Worm (Caenorhabditis elegans) whole organism, early embryonic: ENCODE results near the gene C17A2.2.

Experiments used
- F13C5.2 ChIP-seq: sonication (generic microtip); optimal IDR thresholded peaks from 2 replicates; lab custom pipeline; 2017; ENCODE audit warnings: mild to moderate bottlenecking, missing genetic modification characterization, inconsistent platforms, missing compliant biosample characterization
- aly-1 ChIP-seq: sonication (generic microtip); optimal IDR thresholded peaks from 2 replicates; lab custom pipeline; 2016; ENCODE audit warnings: missing genetic modification characterization, missing compliant biosample characterization
- ama-1 ChIP-seq: fragments of 150-350 bp; optimal IDR thresholded peaks from 2 replicates; lab custom pipeline; 2014
- ceh-13 ChIP-seq: fragments of 200-800 bp; sonication (Bioruptor generic); optimal IDR thresholded peaks from 2 replicates; lab custom pipeline; 2018; ENCODE audit warnings: mild to moderate bottlenecking, missing genetic modification characterization, missing compliant biosample characterization
- ceh-36 ChIP-seq: sonication (generic microtip); optimal IDR thresholded peaks from 2 replicates; lab custom pipeline; 2016; ENCODE audit warnings: missing genetic modification characterization, inconsistent platforms, missing compliant biosample characterization
- ets-7 ChIP-seq: sonication (generic microtip); optimal IDR thresholded peaks from 2 replicates; lab custom pipeline; 2016; ENCODE audit warnings: missing genotype, missing genetic modification characterization, missing compliant biosample characterization
- flt-1 ChIP-seq: fragments of 200-800 bp; sonication (Bioruptor generic); IDR thresholded peaks from 2 replicates; pipeline ENCODE4 v1.3.6; 2022; ENCODE audit warnings: missing genetic modification characterization, missing compliant biosample characterization
- hmbx-1 ChIP-seq: sonication (generic microtip); optimal IDR thresholded peaks from 2 replicates; lab custom pipeline; 2016; ENCODE audit warnings: mild to moderate bottlenecking, missing genetic modification characterization, missing compliant biosample characterization
- hmg-4 ChIP-seq: fragments of 200-800 bp; sonication (Bioruptor generic); optimal IDR thresholded peaks from 2 replicates; lab custom pipeline; 2018; ENCODE audit warnings: mild to moderate bottlenecking, missing genetic modification characterization, missing compliant biosample characterization
- hnd-1 ChIP-seq: sonication (generic microtip); optimal IDR thresholded peaks from 2 replicates; lab custom pipeline; 2016; ENCODE audit warnings: missing genetic modification characterization, missing compliant biosample characterization
- pes-1 ChIP-seq: fragments of 200-800 bp; sonication (Bioruptor generic); IDR thresholded peaks from 2 replicates; pipeline ENCODE4 v1.3.6; 2022; ENCODE audit warnings: missing genetic modification reagents, missing genetic modification characterization, missing compliant biosample characterization
- scrt-1 ChIP-seq: fragments of 200-800 bp; sonication (Bioruptor generic); IDR thresholded peaks from 2 replicates; pipeline ENCODE4 v1.3.6; 2022; ENCODE audit warnings: missing genetic modification characterization, missing compliant biosample characterization
- sea-1 ChIP-seq: fragments of 200-800 bp; sonication (Bioruptor generic); conservative IDR thresholded peaks from 2 replicates; pipeline ENCODE4 v1.3.6; 2022; ENCODE audit warnings: missing genetic modification characterization, missing compliant biosample characterization
- tbx-11 ChIP-seq: fragments of 200-800 bp; sonication (Bioruptor generic); IDR thresholded peaks from 2 replicates; pipeline ENCODE4 v1.3.6; 2022; ENCODE audit warnings: missing genetic modification characterization, missing compliant biosample characterization
- tbx-37 ChIP-seq: fragments of 200-800 bp; sonication (Bioruptor generic); conservative IDR thresholded peaks from 2 replicates; pipeline ENCODE4 v1.3.6; 2022; ENCODE audit warnings: missing genetic modification reagents, missing genetic modification characterization, missing compliant biosample characterization
- tra-4 ChIP-seq: sonication (generic microtip); optimal IDR thresholded peaks from 2 replicates; lab custom pipeline; 2017; ENCODE audit warnings: missing genetic modification characterization, missing compliant biosample characterization

The C17A2.2 gene

DNA sequence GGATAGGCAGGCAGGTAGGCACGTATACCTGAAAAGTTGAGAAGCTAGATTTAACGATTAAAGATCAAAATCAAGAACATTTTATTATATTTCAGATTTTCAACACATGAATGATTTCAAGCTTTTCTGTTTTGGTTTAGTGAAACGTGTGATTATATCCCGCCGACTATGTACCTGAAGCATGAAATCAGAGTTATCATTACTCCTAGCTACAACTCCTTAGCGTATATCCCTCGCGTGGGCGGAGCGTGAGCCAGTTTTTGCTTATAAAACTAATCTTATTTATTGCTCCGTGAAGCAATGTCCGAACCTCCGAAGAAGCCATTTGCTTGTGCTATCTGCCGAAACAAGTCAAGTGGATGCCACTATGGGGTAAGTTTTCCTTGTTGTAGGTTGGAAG lies 33.8 kb downstream of the C17A2.2 start, which contains the start of gene nhr-166:
Gene nhr-166, plus strand, starts transcription at position 301 of the 400 bp plus-strand sequence.
- TF ChIP-seq tbx-37 (GFP tag; lab: Robert Waterston, UW) (no peak), tra-4 (no peak), ceh-13 (GFP tag; lab: Kevin White, UChicago) (no peak), tbx-11 (no peak), hmg-4 (no peak), ceh-36 (tag; lab: Kevin White, UChicago) (no peak), hmbx-1 (tag; lab: Kevin White, UChicago) (no peak), scrt-1 (GFP tag; lab: Robert Waterston, UW) (no peak), aly-1 (no peak), sea-1 (no peak), ama-1 (lab: Kevin White, UChicago) (no peak)

DNA sequence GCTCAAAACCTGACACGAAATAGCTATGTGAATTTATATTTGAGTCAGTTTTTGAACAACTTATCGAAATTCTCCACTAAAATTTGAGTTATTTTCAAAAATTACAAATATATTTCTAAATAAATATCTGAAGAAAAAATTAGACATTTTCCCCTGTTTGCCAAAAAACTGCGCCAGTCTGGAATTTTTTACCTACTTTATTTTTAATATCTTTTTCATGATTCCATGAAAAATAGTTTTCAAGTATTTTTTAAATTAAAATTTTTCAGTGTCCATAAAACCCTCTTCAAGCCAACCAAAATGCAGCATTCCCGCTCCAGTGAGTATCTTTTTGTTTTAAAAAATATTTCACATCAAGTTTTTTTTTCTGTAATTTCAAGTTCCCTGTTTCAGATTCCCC lies 45.0 kb downstream of the C17A2.2 start, which contains the start of gene F53C3.8:
Gene F53C3.8, plus strand, starts transcription at position 301 of the 400 bp plus-strand sequence.
- TF ChIP-seq pes-1 (GFP tag; lab: Robert Waterston, UW) (no peak), ama-1 (lab: Kevin White, UChicago) (no peak)

DNA sequence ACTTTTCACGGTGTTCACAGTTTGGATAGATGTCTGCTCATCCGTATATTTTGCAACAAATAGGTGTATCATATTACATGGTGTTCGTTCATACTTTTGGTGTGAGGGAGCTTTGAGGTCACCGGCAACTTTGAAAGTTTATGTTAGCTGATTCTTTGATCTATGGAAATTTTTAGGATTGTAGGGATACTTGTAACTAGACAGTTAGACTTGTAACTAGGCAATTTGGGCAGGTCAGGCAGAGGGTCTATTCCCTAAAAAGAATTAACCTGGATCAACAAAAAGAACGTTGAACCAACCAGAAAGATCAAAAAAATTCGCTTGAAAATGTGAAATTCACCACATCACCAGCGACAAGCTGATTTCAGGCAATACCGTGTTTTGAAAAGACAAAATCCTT lies 47.8 kb downstream of the C17A2.2 start:
- TF ChIP-seq tra-4 (no peak), hmg-4 (no peak), pes-1 (GFP tag; lab: Robert Waterston, UW) (no peak), scrt-1 (GFP tag; lab: Robert Waterston, UW) (no peak), ama-1 (lab: Kevin White, UChicago) (no peak), flt-1 (GFP tag; lab: Robert Waterston, UW) (no peak), aly-1 (no peak), hnd-1 (tag; lab: Kevin White, UChicago) (no peak), hmbx-1 (tag; lab: Kevin White, UChicago) (no peak)

DNA sequence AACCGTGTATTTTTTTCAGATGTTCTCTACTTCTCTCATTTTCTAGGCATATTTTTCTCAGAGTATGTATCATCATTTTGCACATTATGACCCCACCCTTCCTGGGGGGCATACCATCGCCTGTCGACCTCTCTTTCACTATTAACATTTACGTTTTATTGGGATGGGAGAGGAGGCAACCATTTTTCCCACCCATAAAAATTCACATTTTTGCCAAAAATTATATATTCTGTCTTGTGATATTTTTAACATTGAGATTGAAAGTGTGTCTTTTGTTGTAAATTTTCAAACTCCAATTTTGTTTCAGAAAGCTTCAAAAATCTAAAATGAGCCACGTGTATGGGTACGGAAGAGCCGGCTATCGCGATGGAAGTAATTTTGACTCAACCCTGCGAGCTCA lies 48.6 kb downstream of the C17A2.2 start, which contains the start of gene F53C3.7:
Gene F53C3.7, plus strand, starts transcription at position 301 of the 400 bp plus-strand sequence.
- TF ChIP-seq ceh-36 (tag; lab: Kevin White, UChicago): no peak

DNA sequence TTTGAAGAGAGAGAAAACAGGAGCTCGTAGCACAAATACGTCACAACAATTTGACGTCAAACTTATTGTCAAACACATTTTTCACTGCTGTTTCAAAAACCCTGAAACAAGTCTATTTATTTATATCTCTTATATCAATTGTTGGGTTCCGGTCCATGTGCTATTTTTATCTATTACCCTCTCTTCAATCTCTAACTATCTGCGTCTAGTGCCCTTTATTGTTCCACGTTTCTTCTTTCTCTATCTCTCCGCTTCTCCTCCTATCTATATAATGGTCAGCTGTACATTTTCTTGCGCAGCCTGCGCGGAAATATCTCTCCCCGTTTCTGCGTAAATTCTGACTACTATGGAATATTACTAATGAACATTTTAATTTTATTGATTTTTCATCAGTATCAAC lies 50.8 kb downstream of the C17A2.2 start:
- TF ChIP-seq F13C5.2 (tag; lab: Kevin White, UChicago): peak; percentile 25
- no peak for TF ChIP-seq ets-7 (tag; lab: Kevin White, UChicago)
